Fruit fly (Drosophila melanogaster) whole organism, embryonic: ENCODE data around the gene PCNA2.
A peak's percentile ranks its signal among the peaks of the same experiment; 100 is the strongest.

ENCODE experiments used
- Awh ChIP-seq: fragments of 200-800 bp; sonication (Bioruptor generic); IDR thresholded peaks from 2 replicates; pipeline ENCODE4, ENCODE4 v1.3.6; 2022; ENCODE audit warnings: missing biosample characterization, missing genetic modification characterization
- Bteb2 ChIP-seq: fragments of 200-800 bp; sonication (Bioruptor generic); optimal IDR thresholded peaks from 2 replicates; lab custom pipeline; 2016; ENCODE audit warnings: missing biosample characterization, missing genetic modification characterization
- CG13123 ChIP-seq: fragments of 200-800 bp; sonication (Bioruptor generic); optimal IDR thresholded peaks from 2 replicates; lab custom pipeline; 2016; ENCODE audit warnings: missing biosample characterization, missing genetic modification characterization
- CG13775 ChIP-seq: fragments of 200-800 bp; sonication (Bioruptor generic); optimal IDR thresholded peaks from 3 replicates; lab custom pipeline; 2017; ENCODE audit warnings: missing biosample characterization, mild to moderate bottlenecking, missing genetic modification characterization
- CG15479 ChIP-seq: fragments of 200-800 bp; sonication (Bioruptor generic); optimal IDR thresholded peaks from 3 replicates; lab custom pipeline; 2019; ENCODE audit warnings: missing biosample characterization, mild to moderate bottlenecking, missing genetic modification characterization, moderate library complexity
- CG17568 ChIP-seq: fragments of 200-800 bp; sonication (Bioruptor generic); optimal IDR thresholded peaks from 2 replicates; lab custom pipeline; 2018; ENCODE audit warnings: missing biosample characterization, mild to moderate bottlenecking, missing genetic modification characterization, moderate library complexity
- CG17829 ChIP-seq: fragments of 200-800 bp; optimal IDR thresholded peaks from 2 replicates; lab custom pipeline; 2019; ENCODE audit warnings: missing biosample characterization, mild to moderate bottlenecking, missing genetic modification characterization, moderate library complexity
- CG18476 ChIP-seq: fragments of 200-800 bp; sonication (Bioruptor generic); optimal IDR thresholded peaks from 2 replicates; lab custom pipeline; 2016; ENCODE audit warnings: missing biosample characterization, mild to moderate bottlenecking, missing genetic modification characterization
- CG18599 ChIP-seq: fragments of 200-800 bp; sonication (Bioruptor generic); optimal IDR thresholded peaks from 3 replicates; lab custom pipeline; 2017; ENCODE audit warnings: missing biosample characterization, missing genetic modification characterization, mild to moderate bottlenecking, moderate library complexity, missing genetic modification reagents
- CG2129 ChIP-seq: fragments of 200-800 bp; sonication (Bioruptor generic); IDR thresholded peaks from 2 replicates; pipeline ENCODE4 v1.3.6; 2022; ENCODE audit warnings: missing biosample characterization, missing genetic modification characterization; ENCODE audit not compliant: partially characterized antibody
- CG2712 ChIP-seq: fragments of 200-800 bp; optimal IDR thresholded peaks from 3 replicates; lab custom pipeline; 2019; ENCODE audit warnings: missing biosample characterization, mild to moderate bottlenecking, missing genetic modification characterization, moderate library complexity
- CG30403 ChIP-seq: fragments of 200-800 bp; sonication (Bioruptor generic); optimal IDR thresholded peaks from 3 replicates; lab custom pipeline; 2016; ENCODE audit warnings: missing biosample characterization, missing genetic modification characterization
- CG31224 ChIP-seq: fragments of 200-800 bp; sonication (Bioruptor generic); IDR thresholded peaks from 2 replicates; pipeline ENCODE4 v1.3.6; 2022; ENCODE audit warnings: missing biosample characterization, missing genetic modification characterization
- CG4730 ChIP-seq: fragments of 200-800 bp; sonication (Bioruptor generic); IDR thresholded peaks from 2 replicates; pipeline ENCODE4 v1.3.6; 2022; ENCODE audit warnings: missing biosample characterization, missing genetic modification characterization
- CG6854 ChIP-seq: fragments of 200-800 bp; sonication (Bioruptor generic); optimal IDR thresholded peaks from 3 replicates; lab custom pipeline; 2017; ENCODE audit warnings: missing biosample characterization, mild to moderate bottlenecking, missing genetic modification characterization
- CG7786 ChIP-seq: fragments of 200-800 bp; sonication (Bioruptor generic); optimal IDR thresholded peaks from 2 replicates; lab custom pipeline; 2016; ENCODE audit warnings: missing biosample characterization, missing genetic modification characterization
- CG7987 ChIP-seq: fragments of 200-800 bp; sonication (Bioruptor generic); optimal IDR thresholded peaks from 2 replicates; lab custom pipeline; 2018; ENCODE audit warnings: missing biosample characterization, mild to moderate bottlenecking, missing genetic modification characterization, moderate library complexity
- CG8281 ChIP-seq: fragments of 200-800 bp; sonication (Bioruptor generic); optimal IDR thresholded peaks from 2 replicates; lab custom pipeline; 2018; ENCODE audit warnings: missing biosample characterization, mild to moderate bottlenecking, missing genetic modification characterization, moderate library complexity
- CG8924 ChIP-seq: fragments of 200-800 bp; optimal IDR thresholded peaks from 3 replicates; lab custom pipeline; 2019; ENCODE audit warnings: missing biosample characterization, mild to moderate bottlenecking, missing genetic modification characterization, moderate library complexity
- CG9609 ChIP-seq: fragments of 200-800 bp; sonication (Bioruptor generic); optimal IDR thresholded peaks from 3 replicates; lab custom pipeline; 2016; ENCODE audit warnings: missing biosample characterization, missing genetic modification characterization
- CG9817 ChIP-seq: fragments of 200-800 bp; sonication (Bioruptor generic); optimal IDR thresholded peaks from 2 replicates; lab custom pipeline; 2018; ENCODE audit warnings: missing biosample characterization, mild to moderate bottlenecking, missing genetic modification characterization, moderate library complexity
- CHES-1-like ChIP-seq: fragments of 200-800 bp; sonication (Bioruptor generic); optimal IDR thresholded peaks from 2 replicates; lab custom pipeline; 2016; ENCODE audit warnings: missing biosample characterization, missing genetic modification characterization
- Chrac-16 ChIP-seq: fragments of 200-800 bp; sonication (Bioruptor generic); optimal IDR thresholded peaks from 3 replicates; lab custom pipeline; 2016; ENCODE audit warnings: missing biosample characterization, missing genetic modification characterization
- Dek ChIP-seq: fragments of 200-800 bp; sonication (Bioruptor generic); optimal IDR thresholded peaks from 3 replicates; lab custom pipeline; 2019; ENCODE audit warnings: missing biosample characterization, mild to moderate bottlenecking, missing genetic modification characterization, moderate library complexity
- Dref ChIP-seq: fragments of 200-800 bp; sonication (Bioruptor generic); IDR thresholded peaks from 2 replicates; pipeline ENCODE4 v1.3.6; 2022; ENCODE audit warnings: missing biosample characterization, missing genetic modification characterization
- E2f2 ChIP-seq: fragments of 200-800 bp; sonication (Bioruptor generic); IDR thresholded peaks from 2 replicates; pipeline ENCODE4 v1.3.6; 2022; ENCODE audit warnings: missing biosample characterization, missing genetic modification characterization
- Hr39 ChIP-seq: fragments of >200 bp; optimal IDR thresholded peaks from 2 replicates; lab custom pipeline; 2017
- Jarid2 ChIP-seq: fragments of 200-800 bp; sonication (Bioruptor generic); optimal IDR thresholded peaks from 3 replicates; lab custom pipeline; 2017; ENCODE audit warnings: mild to moderate bottlenecking, missing biosample characterization, missing genetic modification reagents, missing genetic modification characterization
- Nf-YB ChIP-seq: fragments of 200-800 bp; sonication (Bioruptor generic); optimal IDR thresholded peaks from 3 replicates; lab custom pipeline; 2019; ENCODE audit warnings: missing biosample characterization, mild to moderate bottlenecking, missing genetic modification characterization, moderate library complexity
- Ravus ChIP-seq: fragments of 200-800 bp; sonication (Bioruptor generic); IDR thresholded peaks from 2 replicates; pipeline ENCODE4 v1.3.6; 2022; ENCODE audit warnings: missing biosample characterization, missing genetic modification characterization
- Sry-δ ChIP-seq: fragments of 200-800 bp; sonication (Bioruptor generic); optimal IDR thresholded peaks from 2 replicates; lab custom pipeline; 2016; ENCODE audit warnings: missing biosample characterization, missing genetic modification characterization
- Trl ChIP-seq, 3 experiments: fragments of >200 bp in 2 of 3; fragments of 200-800 bp in 1 of 3; sonication (Bioruptor generic) in 1 of 3; optimal IDR thresholded peaks; 2 replicates in 1 of 3; 3 replicates in 2 of 3; lab custom pipeline; 2016 to 2017; ENCODE audit warnings: missing biosample characterization in 1 of 3, missing genetic modification characterization in 1 of 3
- ato ChIP-seq: fragments of 200-800 bp; sonication (Bioruptor generic); IDR thresholded peaks from 2 replicates; pipeline ENCODE4 v1.3.6; 2022; ENCODE audit warnings: missing biosample characterization, missing genetic modification characterization; ENCODE audit not compliant: partially characterized antibody
- bowl ChIP-seq: fragments of 200-800 bp; sonication (Bioruptor generic); IDR thresholded peaks from 2 replicates; pipeline ENCODE4 v1.3.6; 2022; ENCODE audit warnings: missing biosample characterization, missing genetic modification characterization
- bsh ChIP-seq, 2 experiments: fragments of 200-800 bp; sonication (Bioruptor generic); optimal IDR thresholded peaks; 2 replicates each; lab custom pipeline; 2017 to 2018; ENCODE audit warnings: mild to moderate bottlenecking in 2 of 2, missing biosample characterization in 2 of 2, missing genetic modification characterization in 2 of 2, moderate library complexity in 1 of 2
- cwo ChIP-seq: fragments of 200-800 bp; sonication (Bioruptor generic); optimal IDR thresholded peaks from 3 replicates; lab custom pipeline; 2017; ENCODE audit warnings: missing biosample characterization, missing genetic modification characterization, mild to moderate bottlenecking, moderate library complexity, missing genetic modification reagents
- dan ChIP-seq: fragments of 200-800 bp; sonication (Bioruptor generic); IDR thresholded peaks from 2 replicates; pipeline ENCODE4 v1.3.6; 2022; ENCODE audit warnings: missing biosample characterization, missing genetic modification characterization
- dmrt99B ChIP-seq: fragments of 200-800 bp; sonication (Bioruptor generic); optimal IDR thresholded peaks from 2 replicates; lab custom pipeline; 2018; ENCODE audit warnings: missing biosample characterization, mild to moderate bottlenecking, missing genetic modification characterization, moderate library complexity
- dpn ChIP-seq, 2 experiments: fragments of 200-800 bp; sonication (Bioruptor generic); optimal IDR thresholded peaks; 3 replicates each; lab custom pipeline; 2016; ENCODE audit warnings: missing biosample characterization in 2 of 2, missing genetic modification characterization in 2 of 2
- eyg ChIP-seq: fragments of 200-800 bp; sonication (Bioruptor generic); optimal IDR thresholded peaks from 3 replicates; lab custom pipeline; 2016; ENCODE audit warnings: missing biosample characterization, missing genetic modification characterization
- gcm2 ChIP-seq: fragments of 200-800 bp; sonication (Bioruptor generic); optimal IDR thresholded peaks from 2 replicates; lab custom pipeline; 2016; ENCODE audit warnings: missing biosample characterization, missing genetic modification characterization
- her ChIP-seq: fragments of 200-800 bp; sonication (Bioruptor generic); optimal IDR thresholded peaks from 2 replicates; lab custom pipeline; 2016; ENCODE audit warnings: missing biosample characterization, missing genetic modification characterization
- hth ChIP-seq: fragments of >200 bp; optimal IDR thresholded peaks from 2 replicates; lab custom pipeline; 2017; ENCODE audit warnings: inconsistent platforms
- mam ChIP-seq: fragments of 200-800 bp; sonication (Bioruptor generic); optimal IDR thresholded peaks from 3 replicates; lab custom pipeline; 2016; ENCODE audit warnings: missing biosample characterization, missing genetic modification characterization
- odd ChIP-seq: fragments of 200-800 bp; sonication (Bioruptor generic); optimal IDR thresholded peaks from 2 replicates; lab custom pipeline; 2017; ENCODE audit warnings: missing biosample characterization, mild to moderate bottlenecking, missing genetic modification characterization
- psq ChIP-seq: fragments of 200-800 bp; sonication (Bioruptor generic); optimal IDR thresholded peaks from 2 replicates; lab custom pipeline; 2017; ENCODE audit warnings: missing biosample characterization, missing genetic modification characterization
- pzg ChIP-seq: fragments of 200-800 bp; sonication (Bioruptor generic); optimal IDR thresholded peaks from 3 replicates; lab custom pipeline; 2018; ENCODE audit warnings: missing biosample characterization, mild to moderate bottlenecking, missing genetic modification characterization, moderate library complexity
- sc ChIP-seq, 3 experiments: fragments of >200 bp in 2 of 3; fragments of 200-800 bp in 1 of 3; sonication (Bioruptor generic) in 1 of 3; optimal IDR thresholded peaks; 2 replicates in 2 of 3; 3 replicates in 1 of 3; lab custom pipeline; 2017; ENCODE audit warnings: mild to moderate bottlenecking in 1 of 3, missing biosample characterization in 1 of 3, missing genetic modification characterization in 1 of 3, missing genetic modification reagents in 1 of 3

The PCNA2 gene

DNA sequence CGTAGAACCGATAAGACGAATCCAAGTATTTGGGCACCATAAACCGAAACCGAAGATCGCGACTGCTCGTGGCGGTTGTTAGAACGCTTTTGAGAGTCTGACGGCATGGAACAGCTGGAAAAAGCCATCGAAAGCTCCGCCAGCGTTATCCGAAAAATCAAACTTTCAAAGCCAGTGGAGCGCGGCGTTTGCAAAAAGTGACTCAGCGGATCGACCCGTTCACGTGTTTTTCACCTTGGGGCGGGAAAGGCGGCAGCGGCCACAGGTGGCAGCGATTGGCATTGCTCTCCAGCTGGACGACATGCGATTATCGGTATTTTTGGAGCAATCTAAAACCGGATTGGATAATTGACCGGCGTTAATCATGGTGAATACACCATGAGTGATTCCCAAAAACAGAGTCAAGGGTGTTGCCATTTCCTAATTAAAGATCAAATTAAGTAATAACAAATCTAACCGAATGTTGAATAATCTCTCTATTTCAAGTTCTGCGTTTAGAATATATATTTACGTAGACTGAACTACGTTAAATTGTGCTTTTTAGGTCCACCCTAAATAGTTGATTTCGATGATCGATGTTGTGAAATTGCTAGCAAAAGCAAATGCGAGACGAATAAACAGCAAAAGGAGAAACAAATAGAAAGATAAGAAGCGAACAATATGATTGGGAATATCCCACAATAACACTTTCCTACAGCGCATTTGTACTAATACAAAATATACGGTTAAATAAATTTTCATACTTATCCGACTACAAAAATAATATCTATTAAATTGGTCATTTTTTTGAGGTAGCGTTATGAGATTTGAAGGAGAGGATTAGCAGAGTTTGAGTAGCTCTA lies 36.7 kb downstream of the PCNA2 start, which contains the start of gene CG10337 (continued):
- peak in 1 of 2 experiments; percentile 1 for TF ChIP-seq Trl (optimal IDR thresholded peaks at IDR 0.05; lab: Kevin White, UChicago)
- no peak for TF ChIP-seq Trl (GFP tag; optimal IDR thresholded peaks at IDR 0.05; lab: Kevin White, UChicago)
- no peak for TF ChIP-seq ato
- TF ChIP-seq Dek (tag; lab: Kevin White, UChicago): peak; percentile 46
- peak; percentile 26 to 29 for TF ChIP-seq dpn (GFP tag; optimal IDR thresholded peaks at IDR 0.05; lab: Kevin White, UChicago)
- TF ChIP-seq CG13123 (GFP tag; lab: Kevin White, UChicago): no peak
- TF ChIP-seq CG15479: peak; percentile 56
- TF ChIP-seq CG2712 (tag; lab: Kevin White, UChicago): peak; percentile 28
- no peak for TF ChIP-seq CG2129
- TF ChIP-seq CG30403 (GFP tag; lab: Kevin White, UChicago): peak; percentile 47
- TF ChIP-seq CG18599: peak; percentile 80
- TF ChIP-seq dan: no peak
- TF ChIP-seq CG13775 (GFP tag; lab: Kevin White, UChicago): peak; percentile 8
- peak; percentile 44 for TF ChIP-seq CG7786 (GFP tag; lab: Kevin White, UChicago)
- TF ChIP-seq CG8924 (tag; lab: Kevin White, UChicago): peak; percentile 58
- TF ChIP-seq sc (optimal IDR thresholded peaks at IDR 0.05; lab: Kevin White, UChicago): no peak
- TF ChIP-seq sc (GFP tag; optimal IDR thresholded peaks at IDR 0.05; lab: Kevin White, UChicago): no peak
- TF ChIP-seq eyg (GFP tag; lab: Kevin White, UChicago): no peak
- TF ChIP-seq CG4730: no peak
- no peak for TF ChIP-seq her (GFP tag; lab: Kevin White, UChicago)
- peak; percentile 67 for TF ChIP-seq odd (GFP tag; lab: Kevin White, UChicago)
- peak; percentile 28 for TF ChIP-seq CG17568 (GFP tag; lab: Kevin White, UChicago)
- TF ChIP-seq pzg (GFP tag; lab: Kevin White, UChicago): no peak
- peak; percentile 0 for TF ChIP-seq gcm2
- peak; percentile 33 for TF ChIP-seq dmrt99B (tag; lab: Kevin White, UChicago)
- TF ChIP-seq Dref: no peak
- peak; percentile 21 for TF ChIP-seq CHES-1-like (GFP tag; lab: Kevin White, UChicago)
- TF ChIP-seq CG9817 (tag; lab: Kevin White, UChicago): no peak
- TF ChIP-seq CG8281: no peak
- no peak for TF ChIP-seq Hr39 (lab: Kevin White, UChicago)
- TF ChIP-seq Awh (GFP tag; lab: Robert Waterston, UW): no peak
- TF ChIP-seq Sry-δ (GFP tag; lab: Kevin White, UChicago): peak; percentile 7
- TF ChIP-seq hth (lab: Kevin White, UChicago): no peak
- TF ChIP-seq CG31224 (GFP tag; lab: Robert Waterston, UW): peak; percentile 31; the same call in 1 of the 2 replicates
- peak in 1 of 2 experiments; percentile 33 for TF ChIP-seq bsh (GFP tag; optimal IDR thresholded peaks at IDR 0.05; lab: Kevin White, UChicago)
- peak; percentile 64 for TF ChIP-seq CG6854 (GFP tag; lab: Kevin White, UChicago)
- peak; percentile 25 for TF ChIP-seq mam
- peak; percentile 97 for TF ChIP-seq cwo (GFP tag; lab: Kevin White, UChicago)
- peak; percentile 5 for TF ChIP-seq CG17829
- peak; percentile 34 for TF ChIP-seq Bteb2 (GFP tag; lab: Kevin White, UChicago)
- peak; percentile 42 for TF ChIP-seq Nf-YB (GFP tag; lab: Kevin White, UChicago)
- no peak for TF ChIP-seq Ravus (GFP tag; lab: Robert Waterston, UW)
- no peak for TF ChIP-seq Chrac-16 (GFP tag; lab: Kevin White, UChicago)
- TF ChIP-seq CG18476 (GFP tag; lab: Kevin White, UChicago): no peak
- peak; percentile 60 for TF ChIP-seq CG7987
- no peak for TF ChIP-seq CG9609
- peak; percentile 30; the same call in 1 of the 2 replicates for TF ChIP-seq E2f2 (GFP tag; lab: Robert Waterston, UW)
- no peak for TF ChIP-seq bowl
- TF ChIP-seq psq (GFP tag; lab: Kevin White, UChicago): peak; percentile 86
- peak; percentile 8 for TF ChIP-seq Jarid2 (GFP tag; lab: Kevin White, UChicago)
